Worm (Caenorhabditis elegans) whole organism, L1 larva: Measurements from ENCODE around the gene dpy-27.
A peak's percentile ranks its signal among the peaks of the same experiment; 100 is the strongest.

Experiments used
- Y116A8C.19 ChIP-seq: sonication (generic microtip); optimal IDR thresholded peaks from 2 replicates; lab custom pipeline; 2016; ENCODE audit warnings: missing compliant biosample characterization, missing genetic modification characterization, borderline replicate concordance
- efl-1 ChIP-seq, 4 experiments: fragments of 150-350 bp; optimal IDR thresholded peaks in 3 of 4; peaks in 1 of 4; 1 replicate in 1 of 4; 2 replicates in 3 of 4; lab custom pipeline; 2014; ENCODE audit warnings: missing biosample characterization in 2 of 4, missing genetic modification characterization in 2 of 4, missing genetic modification reagents in 2 of 4
- elt-2 ChIP-seq: sonication (generic microtip); optimal IDR thresholded peaks from 2 replicates; lab custom pipeline; 2016; ENCODE audit warnings: missing genetic modification characterization, mild to moderate bottlenecking, inconsistent platforms, missing compliant biosample characterization, missing genetic modification reagents
- lin-35 ChIP-seq, 2 experiments: fragments of 150-350 bp; optimal IDR thresholded peaks; 2 replicates each; lab custom pipeline; 2014; ENCODE audit warnings: missing biosample characterization in 2 of 2, missing genetic modification characterization in 2 of 2, missing genetic modification reagents in 2 of 2
- nhr-90 ChIP-seq: sonication (generic microtip); optimal IDR thresholded peaks from 2 replicates; lab custom pipeline; 2016; ENCODE audit warnings: mild to moderate bottlenecking, missing genetic modification characterization, missing compliant biosample characterization; ENCODE audit not compliant: poor library complexity
- snpc-4 ChIP-seq: fragments of 150-350 bp; optimal IDR thresholded peaks from 2 replicates; lab custom pipeline; 2014; ENCODE audit warnings: missing biosample characterization, missing genetic modification characterization

The dpy-27 gene

ce11 chrIII:3764584-3764983 lies 54.9 kb downstream of the dpy-27 start:
- TF ChIP-seq Y116A8C.19 (tag; lab: Kevin White, UChicago) (no peak), snpc-4 (tag; lab: Kevin White, UChicago) (peak; percentile 0)

- TF ChIP-seq efl-1 (optimal IDR thresholded peaks at IDR 0.05; lab: Kevin White, UChicago) = no peak
- peak in 1 of 2 experiments; percentile 67 for TF ChIP-seq efl-1 (GFP tag; optimal IDR thresholded peaks at IDR 0.05 in 1 of 2; lab: Kevin White, UChicago)
- no peak for TF ChIP-seq nhr-90
- TF ChIP-seq lin-35 (GFP tag; optimal IDR thresholded peaks at IDR 0.05; lab: Kevin White, UChicago) = peak in 1 of 2 experiments; percentile 27
- peak; percentile 24 for TF ChIP-seq elt-2
Observed at ce11 chrIII:3764043-3764442, 55.4 kb downstream of the dpy-27 start.
